Worm (Caenorhabditis elegans): ENCODE data around the gene grl-22.

DNA sequence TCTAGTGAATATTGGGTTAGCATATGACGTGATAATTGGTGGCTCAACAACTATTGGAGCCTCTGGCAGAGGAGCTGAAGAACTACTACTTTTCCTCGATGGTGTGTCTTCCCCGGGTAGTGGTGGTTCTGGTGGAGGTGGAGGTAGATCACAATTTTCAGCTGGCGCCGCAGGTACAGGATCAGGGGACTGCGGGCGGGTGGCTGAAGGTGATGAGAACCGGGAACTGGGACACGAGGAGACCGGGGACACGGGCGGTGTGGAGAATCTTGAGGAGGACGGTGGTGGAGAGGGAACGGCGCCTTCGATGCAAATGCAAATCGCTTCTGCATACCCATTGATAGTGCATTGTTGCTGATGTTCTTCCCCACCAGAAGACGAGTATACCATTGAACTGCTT lies 18.1 kb downstream of the grl-22 start:
- TF ChIP-seq him-1 (tag; optimal IDR thresholded peaks at IDR 0.05) (no peak), dao-5 (tag; optimal IDR thresholded peaks at IDR 0.05) (no peak), W03F9.2 (tag; optimal IDR thresholded peaks at IDR 0.05) (no peak)
